Worm (Caenorhabditis elegans) whole organism, mixed stage, embryonic: ENCODE measurements around the gene Y38E10A.14.

Source experiments
- ces-1 ChIP-seq: fragments of 150-350 bp; optimal IDR thresholded peaks from 2 replicates; lab custom pipeline; 2014; ENCODE audit warnings: missing biosample characterization, missing genetic modification reagents, missing genetic modification characterization
- hlh-1 ChIP-seq: fragments of 150-350 bp; optimal IDR thresholded peaks from 2 replicates; lab custom pipeline; 2014; ENCODE audit warnings: missing biosample characterization, missing genetic modification reagents, missing genetic modification characterization
- lin-13 ChIP-seq: fragments of 150-350 bp; optimal IDR thresholded peaks from 2 replicates; lab custom pipeline; 2014; ENCODE audit warnings: missing biosample characterization, missing genetic modification characterization
- nhr-76 ChIP-seq: sonication (generic microtip); optimal IDR thresholded peaks from 2 replicates; lab custom pipeline; 2017; ENCODE audit warnings: missing biosample characterization, missing genetic modification characterization
- pha-4 ChIP-seq: fragments of 150-350 bp; optimal IDR thresholded peaks from 2 replicates; lab custom pipeline; 2018; ENCODE audit warnings: missing biosample characterization, missing genetic modification reagents, missing genetic modification characterization
- snpc-4 ChIP-seq: fragments of 150-350 bp; optimal IDR thresholded peaks from 2 replicates; lab custom pipeline; 2014; ENCODE audit warnings: missing biosample characterization, missing genetic modification characterization
- sptf-1 ChIP-seq: sonication (generic microtip); optimal IDR thresholded peaks from 2 replicates; lab custom pipeline; 2017; ENCODE audit warnings: mild to moderate bottlenecking, missing genetic modification characterization, moderate library complexity, missing compliant biosample characterization
- unc-62 ChIP-seq: fragments of 150-350 bp; optimal IDR thresholded peaks from 2 replicates; lab custom pipeline; 2014; ENCODE audit warnings: missing biosample characterization, missing genetic modification reagents, missing genetic modification characterization
- ztf-11 ChIP-seq: fragments of 150-350 bp; optimal IDR thresholded peaks from 2 replicates; lab custom pipeline; 2014; ENCODE audit warnings: missing biosample characterization, missing genetic modification characterization

DNA sequence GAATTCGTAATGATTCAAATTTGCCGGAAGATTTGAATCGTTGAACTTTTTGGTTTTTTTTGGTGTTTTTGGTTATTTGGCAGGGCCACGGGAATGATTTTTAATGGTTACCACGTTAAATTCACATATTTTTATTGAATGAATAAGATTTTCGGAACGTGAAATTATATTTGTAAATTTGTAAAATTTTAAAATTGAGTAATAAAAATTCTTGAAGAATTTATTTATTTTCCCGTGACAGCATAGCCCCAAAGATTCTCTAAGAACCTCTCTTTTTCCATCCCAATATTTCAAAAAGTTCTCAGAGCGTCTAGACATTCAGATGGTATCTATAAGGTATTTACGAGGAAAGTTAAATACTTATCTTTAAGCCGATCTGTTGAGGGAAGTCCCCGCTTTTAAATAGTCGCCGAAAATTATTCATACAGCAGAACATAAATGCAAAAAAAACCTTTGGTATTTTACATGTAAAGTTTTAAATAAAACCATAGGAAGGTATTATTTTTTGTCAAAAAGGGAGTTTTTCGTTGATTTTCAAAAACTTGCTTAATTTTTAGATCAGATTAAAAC lies 10.5 kb upstream of the Y38E10A.14 start, which contains the start of gene Y38E10A.17:
- TF ChIP-seq nhr-76 (tag; lab: Kevin White, UChicago) (no peak), pha-4 (tag; lab: Kevin White, UChicago) (no peak), ces-1 (no peak), sptf-1 (tag; lab: Kevin White, UChicago) (no peak), ztf-11 (tag; lab: Kevin White, UChicago) (no peak), snpc-4 (tag; lab: Kevin White, UChicago) (no peak), lin-13 (tag; lab: Kevin White, UChicago) (no peak), unc-62 (GFP tag; lab: Kevin White, UChicago) (no peak), hlh-1 (tag; lab: Kevin White, UChicago) (no peak)
